Worm (Caenorhabditis elegans) whole organism, L3 larva: Measurements from ENCODE around the gene T09A5.4.
A peak's percentile ranks its signal among the peaks of the same experiment; 100 is the strongest.

ENCODE experiments used
- ZK546.5 ChIP-seq: sonication (generic microtip); optimal IDR thresholded peaks from 2 replicates; lab custom pipeline; 2017; ENCODE audit warnings: missing biosample characterization, missing genetic modification characterization
- ceh-16 ChIP-seq: sonication (generic microtip); optimal IDR thresholded peaks from 2 replicates; lab custom pipeline; 2017; ENCODE audit warnings: missing biosample characterization, missing genetic modification characterization
- ceh-28 ChIP-seq: fragments of 150-350 bp; optimal IDR thresholded peaks from 2 replicates; lab custom pipeline; 2014; ENCODE audit warnings: missing biosample characterization, missing genetic modification reagents, missing genetic modification characterization
- ceh-9 ChIP-seq: sonication (generic microtip); optimal IDR thresholded peaks from 2 replicates; lab custom pipeline; 2018; ENCODE audit warnings: missing biosample characterization, missing genetic modification characterization
- egl-27 ChIP-seq: sonication (generic microtip); optimal IDR thresholded peaks from 4 replicates; lab custom pipeline; 2017; ENCODE audit warnings: missing biosample characterization, missing genetic modification reagents, missing genetic modification characterization
- egl-5 ChIP-seq: fragments of 150-350 bp; optimal IDR thresholded peaks from 2 replicates; lab custom pipeline; 2017; ENCODE audit warnings: missing biosample characterization, missing genetic modification reagents, missing genetic modification characterization, inconsistent platforms
- elt-2 ChIP-seq: sonication (generic microtip); optimal IDR thresholded peaks from 2 replicates; lab custom pipeline; 2016; ENCODE audit warnings: missing genetic modification reagents, mild to moderate bottlenecking, missing genetic modification characterization, missing compliant biosample characterization
- elt-3 ChIP-seq, 3 experiments: fragments of 150-350 bp in 1 of 3; sonication (generic microtip) in 2 of 3; optimal IDR thresholded peaks; 2 replicates in 2 of 3; 4 replicates in 1 of 3; lab custom pipeline; 2014 to 2017; ENCODE audit warnings: missing biosample characterization in 3 of 3, missing genetic modification characterization in 3 of 3
- eor-1 ChIP-seq, 2 experiments: fragments of 150-350 bp; optimal IDR thresholded peaks; 2 replicates each; lab custom pipeline; 2014 to 2018; ENCODE audit warnings: missing biosample characterization in 2 of 2, missing genetic modification characterization in 2 of 2
- fkh-10 ChIP-seq: sonication (generic microtip); optimal IDR thresholded peaks from 2 replicates; lab custom pipeline; 2017; ENCODE audit warnings: missing biosample characterization, missing genetic modification reagents, missing genetic modification characterization
- fos-1 ChIP-seq: fragments of 150-350 bp; optimal IDR thresholded peaks from 2 replicates; lab custom pipeline; 2014; ENCODE audit warnings: missing biosample characterization, missing genetic modification characterization
- hmg-11 ChIP-seq: sonication (generic microtip); optimal IDR thresholded peaks from 2 replicates; lab custom pipeline; 2016; ENCODE audit warnings: missing genetic modification characterization, missing compliant biosample characterization
- lin-15B ChIP-seq: fragments of 150-350 bp; optimal IDR thresholded peaks from 2 replicates; lab custom pipeline; 2014; ENCODE audit warnings: missing biosample characterization, missing genetic modification characterization
- lin-39 ChIP-seq: fragments of 150-350 bp; optimal IDR thresholded peaks from 2 replicates; lab custom pipeline; 2018; ENCODE audit warnings: missing biosample characterization, missing genetic modification reagents, missing genetic modification characterization
- mdl-1 ChIP-seq: fragments of 150-350 bp; optimal IDR thresholded peaks from 2 replicates; lab custom pipeline; 2014; ENCODE audit warnings: missing biosample characterization, missing genetic modification characterization
- mml-1 ChIP-seq: fragments of 150-350 bp; sonication (generic microtip); optimal IDR thresholded peaks from 3 replicates; lab custom pipeline; 2014; ENCODE audit warnings: missing biosample characterization, missing genetic modification characterization
- nfya-1 ChIP-seq: sonication (generic microtip); optimal IDR thresholded peaks from 2 replicates; lab custom pipeline; 2017; ENCODE audit warnings: missing genetic modification characterization, mild to moderate bottlenecking, missing compliant biosample characterization, antibody characterized with exemption, moderate library complexity; ENCODE audit not compliant: insufficient read depth
- nhr-11 ChIP-seq: fragments of 150-350 bp; optimal IDR thresholded peaks from 2 replicates; lab custom pipeline; 2014; ENCODE audit warnings: missing biosample characterization, missing genetic modification characterization
- nhr-23 ChIP-seq: fragments of 150-350 bp; optimal IDR thresholded peaks from 2 replicates; lab custom pipeline; 2014; ENCODE audit warnings: missing biosample characterization, missing genetic modification reagents, missing genetic modification characterization
- nhr-237 ChIP-seq: fragments of 150-350 bp; optimal IDR thresholded peaks from 2 replicates; lab custom pipeline; 2014; ENCODE audit warnings: missing biosample characterization, missing genetic modification characterization
- nhr-25 ChIP-seq: sonication (generic microtip); optimal IDR thresholded peaks from 2 replicates; lab custom pipeline; 2017; ENCODE audit warnings: missing biosample characterization, missing genetic modification characterization
- nhr-28 ChIP-seq: fragments of 150-350 bp; optimal IDR thresholded peaks from 2 replicates; lab custom pipeline; 2014; ENCODE audit warnings: missing biosample characterization, missing genetic modification characterization
- nhr-43 ChIP-seq: sonication (generic microtip); optimal IDR thresholded peaks from 2 replicates; lab custom pipeline; 2016; ENCODE audit warnings: mild to moderate bottlenecking, missing genetic modification characterization, missing compliant biosample characterization; ENCODE audit not compliant: poor library complexity, severe bottlenecking
- nhr-67 ChIP-seq: fragments of 150-350 bp; optimal IDR thresholded peaks from 2 replicates; lab custom pipeline; 2014; ENCODE audit warnings: missing biosample characterization, missing genetic modification characterization
- pha-4 ChIP-seq: fragments of 150-350 bp; optimal IDR thresholded peaks from 2 replicates; lab custom pipeline; 2014; ENCODE audit warnings: missing biosample characterization, missing genetic modification reagents, missing genetic modification characterization
- pqm-1 ChIP-seq: fragments of 150-350 bp; optimal IDR thresholded peaks from 2 replicates; lab custom pipeline; 2017; ENCODE audit warnings: missing biosample characterization, missing genetic modification characterization, inconsistent platforms
- skn-1 ChIP-seq: fragments of 150-350 bp; optimal IDR thresholded peaks from 2 replicates; lab custom pipeline; 2014; ENCODE audit warnings: missing biosample characterization, missing genetic modification characterization
- snpc-4 ChIP-seq: fragments of 150-350 bp; optimal IDR thresholded peaks from 2 replicates; lab custom pipeline; 2014; ENCODE audit warnings: missing biosample characterization, missing genetic modification characterization
- tbx-2 ChIP-seq: sonication (generic microtip); optimal IDR thresholded peaks from 2 replicates; lab custom pipeline; 2016; ENCODE audit warnings: mild to moderate bottlenecking, missing genetic modification characterization, missing compliant biosample characterization
- unc-39 ChIP-seq: sonication (generic microtip); optimal IDR thresholded peaks from 4 replicates; lab custom pipeline; 2017; ENCODE audit warnings: missing biosample characterization, missing genetic modification characterization
- unc-62 ChIP-seq: fragments of 150-350 bp; sonication (generic microtip); optimal IDR thresholded peaks from 4 replicates; lab custom pipeline; 2014; ENCODE audit warnings: missing biosample characterization, missing genetic modification reagents, missing genetic modification characterization
- zag-1 ChIP-seq: fragments of 150-350 bp; optimal IDR thresholded peaks from 2 replicates; lab custom pipeline; 2014; ENCODE audit warnings: missing biosample characterization, missing genetic modification characterization

T09A5.4 gene

ce11 chrII:7857485-7858010, 11.6 kb downstream of the T09A5.4 start, which contains the start of the genes cec-3 and T09A5.15:
TSS of gene cec-3 (minus strand) at chrII:7857600.
TSS of gene T09A5.15 (plus strand) at chrII:7857960.
- no peak for TF ChIP-seq skn-1 (tag; lab: Kevin White, UChicago)
- TF ChIP-seq pha-4 = peak; percentile 61
- peak; percentile 64 for TF ChIP-seq nfya-1 (tag; lab: Kevin White, UChicago)
- TF ChIP-seq nhr-25 (tag; lab: Kevin White, UChicago) = peak; percentile 2
- TF ChIP-seq unc-62 (GFP tag; lab: Kevin White, UChicago) = no peak
- TF ChIP-seq lin-15B = peak; percentile 48
- TF ChIP-seq elt-2 (tag; lab: Kevin White, UChicago) = peak; percentile 22

ce11 chrII:7858101-7858500, 12.1 kb downstream of the T09A5.4 start, which contains the start of gene sds-22:
TSS of gene sds-22 (plus strand) at chrII:7858401.
- TF ChIP-seq mdl-1 (tag; lab: Kevin White, UChicago) (no peak), ZK546.5 (no peak)

- TF ChIP-seq lin-39 (tag; lab: Kevin White, UChicago) = peak; percentile 64
- no peak for TF ChIP-seq pqm-1 (tag; lab: Kevin White, UChicago)
- TF ChIP-seq ZK546.5 = no peak
- TF ChIP-seq nhr-11 (tag; lab: Kevin White, UChicago) = no peak
- TF ChIP-seq pha-4 = peak; percentile 57
- no peak for TF ChIP-seq ceh-16
- TF ChIP-seq egl-5 = peak; percentile 54
- peak; percentile 79 for TF ChIP-seq lin-15B
- TF ChIP-seq nhr-28 (tag; lab: Kevin White, UChicago) = no peak
- peak; percentile 19 for TF ChIP-seq nhr-25 (tag; lab: Kevin White, UChicago)
- no peak for TF ChIP-seq mml-1 (tag; lab: Kevin White, UChicago)
- no peak for TF ChIP-seq ceh-28 (tag; lab: Kevin White, UChicago)
- no peak for TF ChIP-seq nhr-23 (tag; lab: Kevin White, UChicago)
- TF ChIP-seq hmg-11 = peak; percentile 57
- no peak for TF ChIP-seq nhr-43 (tag; lab: Kevin White, UChicago)
- TF ChIP-seq elt-3 (tag; optimal IDR thresholded peaks at IDR 0.05; lab: Kevin White, UChicago) = no peak
- peak; percentile 67 for TF ChIP-seq nfya-1 (tag; lab: Kevin White, UChicago)
- peak; percentile 5 for TF ChIP-seq elt-2 (tag; lab: Kevin White, UChicago)
- TF ChIP-seq zag-1 (tag; lab: Kevin White, UChicago) = no peak
- peak; percentile 59 for TF ChIP-seq snpc-4 (tag; lab: Kevin White, UChicago)
- TF ChIP-seq tbx-2 = no peak
- TF ChIP-seq, all 47 proteins: peak for 9
Observed at ce11 chrII:7860221-7860928, 14.4 kb downstream of the T09A5.4 start, which contains the start of gene lin-5. TSS of gene lin-5 (plus strand) at chrII:7860574.

- no peak for TF ChIP-seq unc-62 (GFP tag; lab: Kevin White, UChicago)
- no peak for TF ChIP-seq eor-1 (tag; optimal IDR thresholded peaks at IDR 0.05; lab: Kevin White, UChicago)
- no peak for TF ChIP-seq unc-39 (tag; lab: Kevin White, UChicago)
- peak; percentile 48 for TF ChIP-seq lin-15B
- no peak for TF ChIP-seq nhr-67
Observed at ce11 chrII:7863480-7864125, 17.6 kb downstream of the T09A5.4 start.

- TF ChIP-seq nfya-1 (tag; lab: Kevin White, UChicago) = peak; percentile 81
- TF ChIP-seq fkh-10 (GFP tag; lab: Kevin White, UChicago) = no peak
- no peak for TF ChIP-seq lin-39 (tag; lab: Kevin White, UChicago)
- TF ChIP-seq lin-15B = no peak
- TF ChIP-seq fos-1 = no peak
- TF ChIP-seq zag-1 (tag; lab: Kevin White, UChicago) = no peak
- no peak for TF ChIP-seq unc-39 (tag; lab: Kevin White, UChicago)
- TF ChIP-seq eor-1 (tag; optimal IDR thresholded peaks at IDR 0.05; lab: Kevin White, UChicago) = no peak
- TF ChIP-seq elt-2 (tag; lab: Kevin White, UChicago) = no peak
- peak; percentile 56 for TF ChIP-seq pha-4
- no peak for TF ChIP-seq nhr-237 (tag; lab: Kevin White, UChicago)
- no peak for TF ChIP-seq egl-27 (tag; lab: Kevin White, UChicago)
- no peak for TF ChIP-seq ceh-9
- TF ChIP-seq, all 47 proteins: peak for 2
Observed at ce11 chrII:7864207-7864606, 18.2 kb downstream of the T09A5.4 start, which contains the start of gene ostb-1. TSS of gene ostb-1 (plus strand) at chrII:7864507.
